Worm (Caenorhabditis elegans) whole organism, young adult: ENCODE results near the gene dnj-22.

Experiments
- B0019.2 ChIP-seq: fragments of 200-800 bp; sonication (Bioruptor generic); conservative IDR thresholded peaks from 2 replicates; pipeline ENCODE4 v1.3.6; 2022; ENCODE audit warnings: missing genetic modification reagents, missing genetic modification characterization, missing compliant biosample characterization
- B0261.1 ChIP-seq: sonication (generic microtip); optimal IDR thresholded peaks from 2 replicates; lab custom pipeline; 2016; ENCODE audit warnings: mild to moderate bottlenecking, missing genetic modification characterization, moderate library complexity, missing compliant biosample characterization
- B0336.3 ChIP-seq: fragments of 200-800 bp; sonication (Bioruptor generic); IDR thresholded peaks from 2 replicates; pipeline ENCODE4 v1.3.6; 2022; ENCODE audit warnings: missing genetic modification characterization, missing compliant biosample characterization
- C17E4.6 ChIP-seq: fragments of 200-800 bp; sonication (Bioruptor generic); IDR thresholded peaks from 2 replicates; pipeline ENCODE4 v1.3.6; 2022; ENCODE audit warnings: missing genetic modification reagents, missing genetic modification characterization, missing compliant biosample characterization
- D2030.7 ChIP-seq: fragments of 200-800 bp; sonication (Bioruptor generic); IDR thresholded peaks from 2 replicates; pipeline ENCODE4 v1.3.6; 2022; ENCODE audit warnings: missing genetic modification reagents, missing genetic modification characterization, missing compliant biosample characterization
- F39B2.1 ChIP-seq: fragments of 200-800 bp; sonication (Bioruptor generic); IDR thresholded peaks from 2 replicates; pipeline ENCODE4 v1.3.6; 2022; ENCODE audit warnings: missing genetic modification reagents, missing genetic modification characterization, missing compliant biosample characterization
- F55B11.4 ChIP-seq: sonication (generic microtip); optimal IDR thresholded peaks from 2 replicates; lab custom pipeline; 2016; ENCODE audit warnings: missing compliant biosample characterization, missing genetic modification characterization, borderline replicate concordance; ENCODE audit not compliant: insufficient read depth
- K11D2.4 ChIP-seq: fragments of 200-800 bp; sonication (Bioruptor generic); IDR thresholded peaks from 2 replicates; pipeline ENCODE4 v1.3.6; 2022; ENCODE audit warnings: missing genetic modification reagents, missing genetic modification characterization, missing compliant biosample characterization
- T07F8.4 ChIP-seq: sonication (generic microtip); optimal IDR thresholded peaks from 2 replicates; lab custom pipeline; 2016; ENCODE audit warnings: mild to moderate bottlenecking, missing genetic modification characterization, moderate library complexity, missing compliant biosample characterization
- Y53F4B.3 ChIP-seq: fragments of 200-800 bp; sonication (Bioruptor generic); IDR thresholded peaks from 2 replicates; pipeline ENCODE4 v1.3.6; 2022; ENCODE audit warnings: missing genetic modification reagents, missing genetic modification characterization, missing compliant biosample characterization
- Y56A3A.18 ChIP-seq: fragments of 200-800 bp; sonication (Bioruptor generic); IDR thresholded peaks from 2 replicates; pipeline ENCODE4 v1.3.6; 2022; ENCODE audit warnings: missing genetic modification reagents, missing genetic modification characterization, missing compliant biosample characterization
- Y67H2A.10 ChIP-seq: fragments of 200-800 bp; sonication (Bioruptor generic); conservative IDR thresholded peaks from 2 replicates; pipeline ENCODE4 v1.3.6; 2022; ENCODE audit warnings: missing genetic modification reagents, missing genetic modification characterization, missing compliant biosample characterization
- ama-1 ChIP-seq, 3 experiments: fragments of 150-350 bp in 1 of 3; sonication (generic microtip) in 2 of 3; optimal IDR thresholded peaks; 2 replicates each; lab custom pipeline; 2014 to 2018; ENCODE audit warnings: missing biosample characterization in 2 of 3, missing genetic modification characterization in 2 of 3, missing genetic modification reagents in 2 of 3
- attf-3 ChIP-seq: fragments of 200-800 bp; sonication (Bioruptor generic); conservative IDR thresholded peaks from 2 replicates; pipeline ENCODE4 v1.3.6; 2022; ENCODE audit warnings: missing genetic modification reagents, missing genetic modification characterization, missing compliant biosample characterization
- attf-5 ChIP-seq: fragments of 200-800 bp; sonication (Bioruptor generic); optimal IDR thresholded peaks from 2 replicates; lab custom pipeline; 2018; ENCODE audit warnings: mild to moderate bottlenecking, missing genetic modification characterization, missing compliant biosample characterization
- bed-2 ChIP-seq: fragments of 200-800 bp; sonication (Bioruptor generic); IDR thresholded peaks from 2 replicates; pipeline ENCODE4 v1.3.6; 2022; ENCODE audit warnings: missing genetic modification reagents, missing genetic modification characterization, missing compliant biosample characterization
- ccch-3 ChIP-seq: fragments of 200-800 bp; sonication (Bioruptor generic); optimal IDR thresholded peaks from 2 replicates; lab custom pipeline; 2018; ENCODE audit warnings: mild to moderate bottlenecking, missing genetic modification characterization, missing compliant biosample characterization
- ceh-27 ChIP-seq: fragments of 200-800 bp; sonication (Bioruptor generic); optimal IDR thresholded peaks from 2 replicates; lab custom pipeline; 2018; ENCODE audit warnings: mild to moderate bottlenecking, missing genetic modification characterization, moderate library complexity, missing compliant biosample characterization
- ceh-40 ChIP-seq: fragments of 200-800 bp; sonication (Bioruptor generic); IDR thresholded peaks from 2 replicates; pipeline ENCODE4 v1.3.6; 2022; ENCODE audit warnings: missing genetic modification characterization, missing compliant biosample characterization
- dox-1 ChIP-seq: fragments of 200-800 bp; sonication (Bioruptor generic); IDR thresholded peaks from 2 replicates; pipeline ENCODE4 v1.3.6; 2022; ENCODE audit warnings: missing genetic modification reagents, missing genetic modification characterization, missing compliant biosample characterization
- dpl-1 ChIP-seq: fragments of 150-350 bp; optimal IDR thresholded peaks from 2 replicates; lab custom pipeline; 2014; ENCODE audit warnings: missing biosample characterization, missing genetic modification reagents, missing genetic modification characterization
- fkh-3 ChIP-seq: sonication (generic microtip); optimal IDR thresholded peaks from 2 replicates; lab custom pipeline; 2016; ENCODE audit warnings: mild to moderate bottlenecking, missing genetic modification characterization, missing compliant biosample characterization
- him-1 ChIP-seq: sonication (generic microtip); optimal IDR thresholded peaks from 2 replicates; lab custom pipeline; 2016; ENCODE audit warnings: missing genotype, missing genetic modification reagents, missing genetic modification characterization, missing compliant biosample characterization
- hrde-1 ChIP-seq: sonication (generic microtip); optimal IDR thresholded peaks from 2 replicates; lab custom pipeline; 2016; ENCODE audit warnings: missing genetic modification characterization, mild to moderate bottlenecking, missing compliant biosample characterization, moderate library complexity, missing genotype, missing genetic modification reagents, borderline replicate concordance
- hsf-1 ChIP-seq: fragments of 200-800 bp; sonication (Bioruptor generic); IDR thresholded peaks from 2 replicates; pipeline ENCODE4 v1.3.6; 2022; ENCODE audit warnings: missing genetic modification reagents, missing genetic modification characterization, missing compliant biosample characterization
- lag-1 ChIP-seq: fragments of 200-800 bp; sonication (Bioruptor generic); IDR thresholded peaks from 2 replicates; pipeline ENCODE4 v1.3.6; 2022; ENCODE audit warnings: missing genetic modification reagents, missing genetic modification characterization, missing compliant biosample characterization
- let-526 ChIP-seq: fragments of 200-800 bp; sonication (Bioruptor generic); IDR thresholded peaks from 2 replicates; pipeline ENCODE4 v1.3.6; 2022; ENCODE audit warnings: missing genetic modification reagents, missing genetic modification characterization, missing compliant biosample characterization
- lin-40 ChIP-seq: sonication (generic microtip); optimal IDR thresholded peaks from 2 replicates; lab custom pipeline; 2016; ENCODE audit warnings: missing genetic modification characterization, mild to moderate bottlenecking, missing compliant biosample characterization, missing genotype, missing genetic modification reagents
- lin-54 ChIP-seq: fragments of 200-800 bp; sonication (Bioruptor generic); optimal IDR thresholded peaks from 2 replicates; lab custom pipeline; 2018; ENCODE audit warnings: mild to moderate bottlenecking, missing genetic modification characterization, missing compliant biosample characterization
- madf-3 ChIP-seq: fragments of 200-800 bp; sonication (Bioruptor generic); IDR thresholded peaks from 2 replicates; pipeline ENCODE4 v1.3.6; 2022; ENCODE audit warnings: missing genetic modification reagents, missing genetic modification characterization, missing compliant biosample characterization
- madf-6 ChIP-seq: fragments of 200-800 bp; sonication (Bioruptor generic); IDR thresholded peaks from 2 replicates; pipeline ENCODE4 v1.3.6; 2022; ENCODE audit warnings: missing genetic modification reagents, missing genetic modification characterization, missing compliant biosample characterization
- madf-8 ChIP-seq: fragments of 200-800 bp; sonication (Bioruptor generic); conservative IDR thresholded peaks from 2 replicates; pipeline ENCODE4 v1.3.6; 2022; ENCODE audit warnings: missing genetic modification reagents, missing genetic modification characterization, missing compliant biosample characterization
- nhr-179 ChIP-seq: sonication (generic microtip); optimal IDR thresholded peaks from 2 replicates; lab custom pipeline; 2016; ENCODE audit warnings: mild to moderate bottlenecking, missing genetic modification characterization, missing compliant biosample characterization
- nhr-27 ChIP-seq: fragments of 200-800 bp; sonication (Bioruptor generic); optimal IDR thresholded peaks from 2 replicates; lab custom pipeline; 2018; ENCODE audit warnings: mild to moderate bottlenecking, missing genetic modification characterization, moderate library complexity, missing compliant biosample characterization
- nhr-90 ChIP-seq: sonication (generic microtip); optimal IDR thresholded peaks from 2 replicates; lab custom pipeline; 2016; ENCODE audit warnings: missing genotype, mild to moderate bottlenecking, missing genetic modification characterization, missing compliant biosample characterization
- pha-4 ChIP-seq: fragments of 150-350 bp; sonication (generic microtip); optimal IDR thresholded peaks from 2 replicates; lab custom pipeline; 2014; ENCODE audit warnings: missing biosample characterization, missing genetic modification reagents, missing genetic modification characterization
- rcor-1 ChIP-seq: fragments of 200-800 bp; sonication (Bioruptor generic); IDR thresholded peaks from 2 replicates; pipeline ENCODE4 v1.3.6; 2022; ENCODE audit warnings: missing genetic modification reagents, missing genetic modification characterization, missing compliant biosample characterization
- rec-8 ChIP-seq, 2 experiments: sonication (generic microtip); optimal IDR thresholded peaks; 2 replicates each; lab custom pipeline; 2016; ENCODE audit warnings: mild to moderate bottlenecking in 2 of 2, missing genetic modification characterization in 2 of 2, missing genetic modification reagents in 2 of 2, missing genotype in 2 of 2, missing biosample characterization in 1 of 2, missing compliant biosample characterization in 1 of 2, moderate library complexity in 1 of 2
- repo-1 ChIP-seq: sonication (generic microtip); optimal IDR thresholded peaks from 2 replicates; lab custom pipeline; 2017; ENCODE audit warnings: mild to moderate bottlenecking, missing genetic modification characterization, missing compliant biosample characterization
- sea-2 ChIP-seq: fragments of 200-800 bp; sonication (Bioruptor generic); IDR thresholded peaks from 2 replicates; pipeline ENCODE4 v1.3.6; 2022; ENCODE audit warnings: missing genetic modification characterization, missing compliant biosample characterization
- snpc-1.1 ChIP-seq: sonication (generic microtip); optimal IDR thresholded peaks from 2 replicates; lab custom pipeline; 2017; ENCODE audit warnings: missing genetic modification characterization, mild to moderate bottlenecking, missing compliant biosample characterization, antibody characterized with exemption, moderate library complexity, missing genotype, missing genetic modification reagents; ENCODE audit not compliant: insufficient read depth
- tbp1 ChIP-seq: fragments of 200-800 bp; sonication (Bioruptor generic); optimal IDR thresholded peaks from 2 replicates; lab custom pipeline; 2018; ENCODE audit warnings: mild to moderate bottlenecking, missing genetic modification characterization, missing compliant biosample characterization
- unc-62 ChIP-seq: fragments of 150-350 bp; optimal IDR thresholded peaks from 2 replicates; lab custom pipeline; 2014; ENCODE audit warnings: missing biosample characterization, missing genetic modification reagents, missing genetic modification characterization
- ztf-22 ChIP-seq: fragments of 200-800 bp; sonication (Bioruptor generic); optimal IDR thresholded peaks from 2 replicates; lab custom pipeline; 2018; ENCODE audit warnings: mild to moderate bottlenecking, missing genetic modification characterization, moderate library complexity, missing compliant biosample characterization
- ztf-25 ChIP-seq: fragments of 200-800 bp; sonication (Bioruptor generic); IDR thresholded peaks from 2 replicates; pipeline ENCODE4 v1.3.6; 2022; ENCODE audit warnings: missing genetic modification reagents, missing genetic modification characterization, missing compliant biosample characterization
- ztf-26 ChIP-seq: sonication (generic microtip); optimal IDR thresholded peaks from 2 replicates; lab custom pipeline; 2017; ENCODE audit warnings: missing genetic modification characterization, missing compliant biosample characterization
- ztf-6 ChIP-seq: fragments of 200-800 bp; sonication (Bioruptor generic); IDR thresholded peaks from 2 replicates; pipeline ENCODE4 v1.3.6; 2022; ENCODE audit warnings: missing genetic modification reagents, missing genetic modification characterization, missing compliant biosample characterization

dnj-22 gene

DNA sequence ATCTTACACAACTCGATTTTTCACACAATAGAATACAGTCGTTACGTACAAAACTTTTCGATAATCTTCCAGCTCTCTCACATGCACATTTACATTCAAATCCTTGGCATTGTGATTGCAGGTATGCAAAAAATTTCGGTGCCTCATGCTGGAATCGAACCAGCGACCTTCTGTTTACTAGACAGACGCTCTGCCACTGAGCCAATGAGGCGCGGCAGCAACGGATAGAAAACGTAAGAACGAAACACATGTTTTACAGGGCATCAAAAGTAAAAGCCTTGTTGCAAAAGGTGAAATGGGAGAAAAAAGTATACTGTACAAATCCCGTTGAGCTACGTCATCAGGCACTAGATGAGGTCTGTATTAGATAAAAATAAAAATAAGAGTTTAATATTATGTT lies 34.0 kb upstream of the dnj-22 start (continued):
- TF ChIP-seq him-1 (tag; lab: Kevin White, UChicago) (peak; percentile 89), bed-2 (GFP tag; lab: Robert Waterston, UW) (no peak), nhr-90 (tag; lab: Kevin White, UChicago) (peak; percentile 53), C17E4.6 (no peak), ceh-27 (GFP tag; lab: Kevin White, UChicago) (peak; percentile 16)

DNA sequence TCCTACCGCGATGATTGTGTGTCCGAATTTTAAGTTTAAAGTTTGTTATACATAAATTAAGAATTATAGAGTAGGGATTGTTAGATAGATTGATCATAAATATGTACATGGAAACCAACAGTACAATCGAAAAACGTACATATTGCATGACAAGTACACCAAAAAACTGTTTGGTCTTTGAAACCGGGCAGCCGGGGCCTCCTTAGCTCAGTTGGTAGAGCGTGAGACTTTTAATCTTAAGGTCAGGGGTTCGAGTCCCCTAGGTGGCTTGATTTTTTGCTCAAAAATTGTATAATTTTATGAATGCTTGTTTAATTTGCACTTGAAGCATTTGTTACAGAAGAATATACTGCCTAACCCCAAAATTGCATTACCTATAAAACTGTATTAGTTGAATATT lies 33.2 kb upstream of the dnj-22 start:
- no peak for TF ChIP-seq ccch-3 (GFP tag; lab: Kevin White, UChicago)
- no peak for TF ChIP-seq K11D2.4 (GFP tag; lab: Robert Waterston, UW)
- peak; percentile 74; the same call in 1 of the 2 replicates for TF ChIP-seq ceh-40 (GFP tag; lab: Robert Waterston, UW)
- TF ChIP-seq attf-5, result peak; percentile 32
- TF ChIP-seq Y53F4B.3, result 0 out of 2 replicates have a peak, but pooled peaks have one; percentile 26
- TF ChIP-seq D2030.7 (GFP tag; lab: Robert Waterston, UW), result peak; percentile 71
- no peak for TF ChIP-seq ztf-22
- TF ChIP-seq ama-1 (optimal IDR thresholded peaks at IDR 0.05; lab: Kevin White, UChicago), result no peak
- TF ChIP-seq ama-1 (GFP tag; optimal IDR thresholded peaks at IDR 0.05; lab: Kevin White, UChicago), result no peak
- no peak for TF ChIP-seq attf-3 (GFP tag; lab: Robert Waterston, UW)
- TF ChIP-seq lin-40 (tag; lab: Kevin White, UChicago), result no peak
- no peak for TF ChIP-seq nhr-27 (tag; lab: Kevin White, UChicago)
- no peak for TF ChIP-seq let-526 (GFP tag; lab: Robert Waterston, UW)
- no peak for TF ChIP-seq ztf-26
- peak; percentile 71; the same call in 1 of the 2 replicates for TF ChIP-seq ztf-25 (GFP tag; lab: Robert Waterston, UW)
- TF ChIP-seq lin-54, result no peak
- TF ChIP-seq nhr-179, result no peak
- no peak for TF ChIP-seq Y56A3A.18
- TF ChIP-seq madf-3 (GFP tag; lab: Robert Waterston, UW), result no peak
- TF ChIP-seq dpl-1 (GFP tag; lab: Kevin White, UChicago), result no peak
- no peak for TF ChIP-seq B0336.3 (GFP tag; lab: Robert Waterston, UW)
- no peak for TF ChIP-seq fkh-3 (tag; lab: Kevin White, UChicago)
- TF ChIP-seq dox-1 (GFP tag; lab: Robert Waterston, UW), result peak; percentile 66
- no peak for TF ChIP-seq bed-2 (GFP tag; lab: Robert Waterston, UW)
- 0 out of 2 replicates have a peak, but pooled peaks have one; percentile 17 for TF ChIP-seq rcor-1 (GFP tag; lab: Robert Waterston, UW)
- no peak for TF ChIP-seq hsf-1
- TF ChIP-seq unc-62 (GFP tag; lab: Kevin White, UChicago), result no peak
- no peak for TF ChIP-seq Y67H2A.10 (GFP tag; lab: Robert Waterston, UW)
- TF ChIP-seq madf-6 (GFP tag; lab: Robert Waterston, UW), result peak; percentile 52; the same call in 1 of the 2 replicates
- TF ChIP-seq T07F8.4 (tag; lab: Kevin White, UChicago), result no peak
- no peak for TF ChIP-seq rec-8 (tag; optimal IDR thresholded peaks at IDR 0.05; lab: Kevin White, UChicago)
- peak; percentile 90 for TF ChIP-seq tbp1 (GFP tag; lab: Kevin White, UChicago)
- TF ChIP-seq hrde-1 (tag; lab: Kevin White, UChicago), result no peak
- no peak for TF ChIP-seq lag-1 (GFP tag; lab: Robert Waterston, UW)
- TF ChIP-seq F55B11.4 (tag; lab: Kevin White, UChicago), result no peak
- no peak for TF ChIP-seq F39B2.1 (GFP tag; lab: Robert Waterston, UW)
- TF ChIP-seq B0261.1 (tag; lab: Kevin White, UChicago), result peak; percentile 66
- no peak for TF ChIP-seq repo-1 (tag; lab: Kevin White, UChicago)
- no peak for TF ChIP-seq B0019.2 (GFP tag; lab: Robert Waterston, UW)
- no peak for TF ChIP-seq sea-2 (GFP tag; lab: Robert Waterston, UW)
- TF ChIP-seq pha-4, result no peak
- no peak for TF ChIP-seq madf-8
- TF ChIP-seq snpc-1.1, result peak; percentile 29
- TF ChIP-seq ztf-6, result no peak
